Worm (Caenorhabditis elegans) whole organism, mixed stage, embryonic: ENCODE data around the gene T08D10.4.

ENCODE experiments used
- elt-1 ChIP-seq: sonication (generic microtip); optimal IDR thresholded peaks from 2 replicates; lab custom pipeline; 2017; ENCODE audit warnings: missing genetic modification characterization, mild to moderate bottlenecking, missing compliant biosample characterization, antibody characterized with exemption, moderate library complexity, borderline replicate concordance; ENCODE audit not compliant: insufficient read depth
- lin-13 ChIP-seq: fragments of 150-350 bp; optimal IDR thresholded peaks from 2 replicates; lab custom pipeline; 2014; ENCODE audit warnings: missing biosample characterization, missing genetic modification characterization
- nhr-12 ChIP-seq: fragments of 150-350 bp; optimal IDR thresholded peaks from 2 replicates; lab custom pipeline; 2014; ENCODE audit warnings: missing biosample characterization, missing genetic modification characterization
- nhr-28 ChIP-seq: fragments of 150-350 bp; optimal IDR thresholded peaks from 2 replicates; lab custom pipeline; 2014; ENCODE audit warnings: missing biosample characterization, missing genetic modification characterization
- snpc-4 ChIP-seq: fragments of 150-350 bp; optimal IDR thresholded peaks from 2 replicates; lab custom pipeline; 2014; ENCODE audit warnings: missing biosample characterization, missing genetic modification characterization
- unc-39 ChIP-seq: fragments of 150-350 bp; optimal IDR thresholded peaks from 2 replicates; lab custom pipeline; 2014; ENCODE audit warnings: missing biosample characterization, missing genetic modification characterization

ce11 chrX:11969085-11969484 is 16.0 kb upstream of the T08D10.4 start:
- TF ChIP-seq nhr-12 (tag; lab: Kevin White, UChicago) (no peak), elt-1 (tag; lab: Kevin White, UChicago) (no peak), unc-39 (tag; lab: Kevin White, UChicago) (no peak), lin-13 (tag; lab: Kevin White, UChicago) (no peak), snpc-4 (tag; lab: Kevin White, UChicago) (no peak), nhr-28 (tag; lab: Kevin White, UChicago) (no peak)
